Worm (Caenorhabditis elegans): ENCODE measurements around the gene oac-21.

DNA sequence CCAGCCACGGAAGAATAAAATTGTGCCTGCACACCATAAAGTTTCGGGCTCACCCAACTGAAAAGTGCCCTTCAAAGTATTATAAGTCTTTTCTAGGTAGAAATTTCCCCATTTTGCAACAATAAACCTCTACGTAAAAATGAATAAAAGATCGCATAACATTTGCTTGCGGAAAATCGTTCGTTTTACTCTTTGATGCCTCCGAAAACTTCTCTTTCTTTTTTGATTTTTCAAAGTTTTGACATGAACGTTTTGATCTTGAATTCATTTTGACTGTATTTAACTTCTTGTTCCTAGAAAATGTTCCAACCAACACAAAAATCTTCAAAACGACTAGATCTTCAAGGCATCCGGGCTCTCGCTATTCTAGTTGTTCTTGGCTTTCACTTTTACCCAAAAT lies at the start of gene oac-21:
- TF ChIP-seq ztf-11 (tag; optimal IDR thresholded peaks at IDR 0.05) (no peak), fos-1 (tag; optimal IDR thresholded peaks at IDR 0.05) (no peak), unc-62 (GFP tag; optimal IDR thresholded peaks at IDR 0.05) (no peak), alr-1 (tag; optimal IDR thresholded peaks at IDR 0.05; ENCODE audit: borderline replicate concordance) (no peak), efl-1 (optimal IDR thresholded peaks at IDR 0.05) (no peak), efl-1 (GFP tag; optimal IDR thresholded peaks at IDR 0.05 in 1 of 2) (no peak), ztf-4 (tag; optimal IDR thresholded peaks at IDR 0.05) (no peak), irx-1 (tag; optimal IDR thresholded peaks at IDR 0.05) (no peak), lin-39 (tag; optimal IDR thresholded peaks at IDR 0.05) (no peak), unc-130 (tag; optimal IDR thresholded peaks at IDR 0.05) (no peak), nhr-76 (tag; optimal IDR thresholded peaks at IDR 0.05) (no peak), nhr-237 (tag; optimal IDR thresholded peaks at IDR 0.05) (no peak), nhr-12 (tag; optimal IDR thresholded peaks at IDR 0.05) (no peak), C16A3.4 (tag; optimal IDR thresholded peaks at IDR 0.05) (no peak)

All from whole organism, L1 larva.